Fruit fly (Drosophila melanogaster) whole organism, embryonic: ENCODE results near the gene rho-5.

ENCODE experiments used
- B-H2 ChIP-seq: fragments of 200-800 bp; sonication (Bioruptor generic); optimal IDR thresholded peaks from 2 replicates; lab custom pipeline; 2018; ENCODE audit warnings: missing biosample characterization, mild to moderate bottlenecking, missing genetic modification characterization
- Bgb ChIP-seq: fragments of 200-800 bp; sonication (Bioruptor generic); IDR thresholded peaks from 2 replicates; pipeline ENCODE4 v1.3.6; 2022; ENCODE audit warnings: missing biosample characterization, missing genetic modification characterization; ENCODE audit not compliant: partially characterized antibody
- BtbVII ChIP-seq: fragments of 200-800 bp; sonication (Bioruptor generic); optimal IDR thresholded peaks from 3 replicates; lab custom pipeline; 2017; ENCODE audit warnings: missing biosample characterization, mild to moderate bottlenecking, missing genetic modification characterization
- CG10431 ChIP-seq: fragments of 200-800 bp; sonication (Bioruptor generic); optimal IDR thresholded peaks from 3 replicates; lab custom pipeline; 2018; ENCODE audit warnings: missing biosample characterization, mild to moderate bottlenecking, missing genetic modification characterization
- CG12391 ChIP-seq: fragments of 200-800 bp; sonication (Bioruptor generic); optimal IDR thresholded peaks from 3 replicates; lab custom pipeline; 2018; ENCODE audit warnings: missing biosample characterization, mild to moderate bottlenecking, missing genetic modification characterization, moderate library complexity
- CG12942 ChIP-seq: fragments of 200-800 bp; sonication (Bioruptor generic); optimal IDR thresholded peaks from 3 replicates; lab custom pipeline; 2016; ENCODE audit warnings: missing biosample characterization, missing genetic modification characterization
- CG13424 ChIP-seq: fragments of 200-800 bp; sonication (Bioruptor generic); optimal IDR thresholded peaks from 2 replicates; lab custom pipeline; 2019; ENCODE audit warnings: missing biosample characterization, mild to moderate bottlenecking, missing genetic modification characterization, moderate library complexity
- CG14441 ChIP-seq: fragments of 200-800 bp; sonication (Bioruptor generic); IDR thresholded peaks from 2 replicates; pipeline ENCODE4 v1.3.6; 2022; ENCODE audit warnings: missing biosample characterization, missing genetic modification characterization
- CG14710 ChIP-seq: fragments of 200-800 bp; sonication (Bioruptor generic); optimal IDR thresholded peaks from 3 replicates; lab custom pipeline; 2019; ENCODE audit warnings: missing biosample characterization, mild to moderate bottlenecking, missing genetic modification characterization, moderate library complexity
- CG15269 ChIP-seq: fragments of 200-800 bp; sonication (Bioruptor generic); optimal IDR thresholded peaks from 2 replicates; lab custom pipeline; 2018; ENCODE audit warnings: missing biosample characterization, mild to moderate bottlenecking, missing genetic modification characterization, moderate library complexity
- CG18011 ChIP-seq: fragments of 200-800 bp; sonication (Bioruptor generic); optimal IDR thresholded peaks from 2 replicates; lab custom pipeline; 2017; ENCODE audit warnings: missing biosample characterization, missing genetic modification characterization, mild to moderate bottlenecking, moderate library complexity, missing genotype
- CG2712 ChIP-seq: fragments of 200-800 bp; optimal IDR thresholded peaks from 3 replicates; lab custom pipeline; 2019; ENCODE audit warnings: missing biosample characterization, mild to moderate bottlenecking, missing genetic modification characterization, moderate library complexity
- CG34422 ChIP-seq: fragments of 200-800 bp; sonication (Bioruptor generic); IDR thresholded peaks from 3 replicates; pipeline ENCODE4 v1.3.6; 2022; ENCODE audit warnings: missing biosample characterization, missing genetic modification characterization
- CG43689 ChIP-seq: fragments of 200-800 bp; sonication (Bioruptor generic); IDR thresholded peaks from 2 replicates; pipeline ENCODE4 v1.3.6; 2022; ENCODE audit warnings: missing biosample characterization, missing genetic modification characterization
- CG4404 ChIP-seq: fragments of 200-800 bp; sonication (Bioruptor generic); IDR thresholded peaks from 2 replicates; pipeline ENCODE4 v1.3.6; 2022; ENCODE audit warnings: missing biosample characterization, missing genetic modification characterization
- CG6254 ChIP-seq: fragments of 200-800 bp; sonication (Bioruptor generic); optimal IDR thresholded peaks from 3 replicates; lab custom pipeline; 2017; ENCODE audit warnings: mild to moderate bottlenecking, missing biosample characterization, missing genetic modification reagents, missing genetic modification characterization
- CG8388 ChIP-seq: fragments of 200-800 bp; sonication (Bioruptor generic); optimal IDR thresholded peaks from 2 replicates; lab custom pipeline; 2019; ENCODE audit warnings: missing biosample characterization, mild to moderate bottlenecking, missing genetic modification characterization, moderate library complexity
- Dbx ChIP-seq: fragments of 200-800 bp; sonication (Bioruptor generic); IDR thresholded peaks from 3 replicates; pipeline ENCODE4 v1.3.6; 2022; ENCODE audit warnings: missing biosample characterization, missing genetic modification characterization
- Dref ChIP-seq: fragments of 200-800 bp; sonication (Bioruptor generic); IDR thresholded peaks from 2 replicates; pipeline ENCODE4 v1.3.6; 2022; ENCODE audit warnings: missing biosample characterization, missing genetic modification characterization
- Hr3 ChIP-seq: fragments of 200-800 bp; sonication (Bioruptor generic); optimal IDR thresholded peaks from 3 replicates; lab custom pipeline; 2016; ENCODE audit warnings: missing biosample characterization, missing genetic modification characterization
- Hr51 ChIP-seq, 2 experiments: fragments of 200-800 bp; sonication (Bioruptor generic); optimal IDR thresholded peaks; 2 replicates in 1 of 2; 3 replicates in 1 of 2; lab custom pipeline; 2016 to 2018; ENCODE audit warnings: missing biosample characterization in 2 of 2, missing genetic modification characterization in 2 of 2, mild to moderate bottlenecking in 1 of 2, moderate library complexity in 1 of 2
- Lim3 ChIP-seq: fragments of 200-800 bp; sonication (Bioruptor generic); IDR thresholded peaks from 2 replicates; pipeline ENCODE4 v1.3.6; 2022; ENCODE audit warnings: missing biosample characterization, missing genetic modification characterization
- MESR4 ChIP-seq: fragments of 200-800 bp; sonication (Bioruptor generic); optimal IDR thresholded peaks from 2 replicates; lab custom pipeline; 2018; ENCODE audit warnings: missing biosample characterization, mild to moderate bottlenecking, missing genetic modification characterization, moderate library complexity
- MTF-1 ChIP-seq: fragments of 200-800 bp; sonication (Bioruptor generic); optimal IDR thresholded peaks from 2 replicates; lab custom pipeline; 2018; ENCODE audit warnings: missing biosample characterization, mild to moderate bottlenecking, missing genetic modification characterization, borderline replicate concordance
- Opbp ChIP-seq: fragments of 200-800 bp; sonication (Bioruptor generic); IDR thresholded peaks from 3 replicates; pipeline ENCODE4 v1.3.6; 2022; ENCODE audit warnings: missing biosample characterization, missing genetic modification characterization; ENCODE audit not compliant: partially characterized antibody
- Scr ChIP-seq: fragments of 200-800 bp; sonication (Bioruptor generic); IDR thresholded peaks from 2 replicates; pipeline ENCODE4 v1.3.6; 2022; ENCODE audit warnings: missing biosample characterization, missing genetic modification characterization; ENCODE audit not compliant: partially characterized antibody
- Trl ChIP-seq, 3 experiments: fragments of >200 bp in 2 of 3; fragments of 200-800 bp in 1 of 3; sonication (Bioruptor generic) in 1 of 3; optimal IDR thresholded peaks; 2 replicates in 1 of 3; 3 replicates in 2 of 3; lab custom pipeline; 2016 to 2017; ENCODE audit warnings: missing biosample characterization in 1 of 3, missing genetic modification characterization in 1 of 3
- aop ChIP-seq: fragments of 200-800 bp; sonication (Bioruptor generic); IDR thresholded peaks from 2 replicates; pipeline ENCODE4 v1.3.6; 2022; ENCODE audit warnings: missing biosample characterization, missing genetic modification characterization
- bcd ChIP-seq: fragments of 200-800 bp; sonication (Bioruptor generic); optimal IDR thresholded peaks from 2 replicates; lab custom pipeline; 2017; ENCODE audit warnings: missing biosample characterization, mild to moderate bottlenecking, missing genetic modification characterization
- bowl ChIP-seq: fragments of 200-800 bp; sonication (Bioruptor generic); IDR thresholded peaks from 2 replicates; pipeline ENCODE4 v1.3.6; 2022; ENCODE audit warnings: missing biosample characterization, missing genetic modification characterization
- cas ChIP-seq: fragments of 200-800 bp; sonication (Bioruptor generic); IDR thresholded peaks from 2 replicates; pipeline ENCODE4 v1.3.6; 2022; ENCODE audit warnings: missing biosample characterization, missing genetic modification characterization
- dpn ChIP-seq, 2 experiments: fragments of 200-800 bp; sonication (Bioruptor generic); optimal IDR thresholded peaks; 3 replicates each; lab custom pipeline; 2016; ENCODE audit warnings: missing biosample characterization in 2 of 2, missing genetic modification characterization in 2 of 2
- gem ChIP-seq: fragments of 200-800 bp; sonication (Bioruptor generic); optimal IDR thresholded peaks from 2 replicates; lab custom pipeline; 2019; ENCODE audit warnings: missing biosample characterization, mild to moderate bottlenecking, missing genetic modification characterization, moderate library complexity
- gfzf ChIP-seq: fragments of 200-800 bp; sonication (Bioruptor generic); optimal IDR thresholded peaks from 2 replicates; lab custom pipeline; 2016; ENCODE audit warnings: missing biosample characterization, mild to moderate bottlenecking, missing genetic modification characterization, moderate library complexity
- gro ChIP-seq: fragments of 200-800 bp; sonication (Bioruptor generic); optimal IDR thresholded peaks from 2 replicates; lab custom pipeline; 2016; ENCODE audit warnings: missing biosample characterization, missing genetic modification characterization
- h ChIP-seq: fragments of >200 bp; optimal IDR thresholded peaks from 2 replicates; lab custom pipeline; 2017
- ham ChIP-seq: fragments of 200-800 bp; sonication (Bioruptor generic); IDR thresholded peaks from 2 replicates; pipeline ENCODE4 v1.3.6; 2022; ENCODE audit warnings: missing biosample characterization, missing genetic modification characterization
- oc ChIP-seq: fragments of 200-800 bp; sonication (Bioruptor generic); optimal IDR thresholded peaks from 2 replicates; lab custom pipeline; 2018; ENCODE audit warnings: missing biosample characterization, mild to moderate bottlenecking, missing genetic modification characterization, moderate library complexity
- org-1 ChIP-seq: fragments of 200-800 bp; sonication (Bioruptor generic); optimal IDR thresholded peaks from 2 replicates; lab custom pipeline; 2017; ENCODE audit warnings: missing biosample characterization, missing genetic modification characterization
- otp ChIP-seq: fragments of 200-800 bp; sonication (Bioruptor generic); IDR thresholded peaks from 3 replicates; pipeline ENCODE4, ENCODE4 v1.3.6; 2022; ENCODE audit warnings: missing biosample characterization, missing genetic modification characterization
- pzg ChIP-seq: fragments of 200-800 bp; sonication (Bioruptor generic); optimal IDR thresholded peaks from 3 replicates; lab custom pipeline; 2018; ENCODE audit warnings: missing biosample characterization, mild to moderate bottlenecking, missing genetic modification characterization, moderate library complexity
- repo ChIP-seq: fragments of 200-800 bp; sonication (Bioruptor generic); optimal IDR thresholded peaks from 2 replicates; lab custom pipeline; 2016; ENCODE audit warnings: missing biosample characterization, missing genetic modification characterization
- sd ChIP-seq: fragments of 200-800 bp; sonication (Bioruptor generic); optimal IDR thresholded peaks from 3 replicates; lab custom pipeline; 2018; ENCODE audit warnings: missing biosample characterization, mild to moderate bottlenecking, missing genetic modification characterization, moderate library complexity
- seq ChIP-seq: fragments of 200-800 bp; sonication (Bioruptor generic); IDR thresholded peaks from 2 replicates; pipeline ENCODE4 v1.3.6; 2022; ENCODE audit warnings: missing biosample characterization, missing genetic modification characterization
- sima ChIP-seq: fragments of 200-800 bp; sonication (Bioruptor generic); optimal IDR thresholded peaks from 2 replicates; lab custom pipeline; 2016; ENCODE audit warnings: missing biosample characterization, missing genetic modification characterization
- sug ChIP-seq: fragments of 200-800 bp; optimal IDR thresholded peaks from 2 replicates; lab custom pipeline; 2019; ENCODE audit warnings: missing biosample characterization, mild to moderate bottlenecking, missing genetic modification characterization, moderate library complexity
- tgo ChIP-seq: fragments of 200-800 bp; sonication (Bioruptor generic); IDR thresholded peaks from 3 replicates; pipeline ENCODE4 v1.3.6; 2022; ENCODE audit warnings: missing biosample characterization, missing genetic modification characterization
- toy ChIP-seq: fragments of 200-800 bp; sonication (Bioruptor generic); IDR thresholded peaks from 2 replicates; pipeline ENCODE4 v1.3.6; 2022; ENCODE audit warnings: missing biosample characterization, missing genetic modification characterization
- trem ChIP-seq: fragments of 200-800 bp; optimal IDR thresholded peaks from 3 replicates; lab custom pipeline; 2019; ENCODE audit warnings: missing biosample characterization, mild to moderate bottlenecking, missing genetic modification characterization, moderate library complexity
- zen2 ChIP-seq: fragments of 200-800 bp; sonication (Bioruptor generic); IDR thresholded peaks from 3 replicates; pipeline ENCODE4 v1.3.6; 2022; ENCODE audit warnings: missing biosample characterization, missing genetic modification characterization; ENCODE audit not compliant: partially characterized antibody

rho-5 gene

dm6 chr2L:10341405-10341804 lies 32.3 kb downstream of the rho-5 start, which contains the start of gene CG31715 (continued):
- no peak for TF ChIP-seq cas (GFP tag; lab: Robert Waterston, UW)
- no peak for TF ChIP-seq zen2 (GFP tag; lab: Robert Waterston, UW)
- TF ChIP-seq Bgb (GFP tag; lab: Robert Waterston, UW), result peak; percentile 41; the same call in 1 of the 2 replicates
- no peak for TF ChIP-seq BtbVII (GFP tag; lab: Kevin White, UChicago)
- TF ChIP-seq ham (GFP tag; lab: Robert Waterston, UW), result no peak
- no peak for TF ChIP-seq Trl (optimal IDR thresholded peaks at IDR 0.05; lab: Kevin White, UChicago)
- no peak for TF ChIP-seq Trl (GFP tag; optimal IDR thresholded peaks at IDR 0.05; lab: Kevin White, UChicago)
- TF ChIP-seq Hr51 (GFP tag; optimal IDR thresholded peaks at IDR 0.05; lab: Kevin White, UChicago), result peak in 1 of 2 experiments; percentile 18
- peak in 1 of 2 experiments; percentile 41 for TF ChIP-seq dpn (GFP tag; optimal IDR thresholded peaks at IDR 0.05; lab: Kevin White, UChicago)
- TF ChIP-seq Dref (GFP tag; lab: Robert Waterston, UW), result peak; percentile 57
- TF ChIP-seq seq (GFP tag; lab: Robert Waterston, UW), result no peak
- no peak for TF ChIP-seq oc (tag; lab: Kevin White, UChicago)
- TF ChIP-seq CG43689 (GFP tag; lab: Robert Waterston, UW), result no peak
- no peak for TF ChIP-seq CG12942 (GFP tag; lab: Kevin White, UChicago)
- peak; percentile 64 for TF ChIP-seq gem (tag; lab: Kevin White, UChicago)
- TF ChIP-seq org-1 (GFP tag; lab: Kevin White, UChicago), result no peak
- peak; percentile 30 for TF ChIP-seq CG13424 (tag; lab: Kevin White, UChicago)
- peak; percentile 42 for TF ChIP-seq pzg (GFP tag; lab: Kevin White, UChicago)
- TF ChIP-seq Opbp (GFP tag; lab: Robert Waterston, UW), result peak; percentile 45; the same call in 1 of the 3 replicates
- no peak for TF ChIP-seq trem (tag; lab: Kevin White, UChicago)
- no peak for TF ChIP-seq toy (GFP tag; lab: Robert Waterston, UW)
- no peak for TF ChIP-seq tgo (GFP tag; lab: Robert Waterston, UW)
- TF ChIP-seq h (lab: Kevin White, UChicago), result no peak
- peak; percentile 37 for TF ChIP-seq Hr3
- TF ChIP-seq CG14441 (GFP tag; lab: Robert Waterston, UW), result no peak
- no peak for TF ChIP-seq Lim3
- no peak for TF ChIP-seq CG6254 (GFP tag; lab: Kevin White, UChicago)
- TF ChIP-seq CG8388 (GFP tag; lab: Kevin White, UChicago), result peak; percentile 99
- no peak for TF ChIP-seq CG18011 (GFP tag; lab: Kevin White, UChicago)
- no peak for TF ChIP-seq repo
- TF ChIP-seq B-H2, result peak; percentile 19
- TF ChIP-seq CG14710 (tag; lab: Kevin White, UChicago), result peak; percentile 23
- peak; percentile 62; the same call in 1 of the 3 replicates for TF ChIP-seq Dbx
- peak; percentile 51 for TF ChIP-seq Scr (GFP tag; lab: Robert Waterston, UW)
- TF ChIP-seq CG12391 (tag; lab: Kevin White, UChicago), result peak; percentile 54
- TF ChIP-seq sug, result peak; percentile 15
- TF ChIP-seq bowl (GFP tag; lab: Robert Waterston, UW), result no peak
- TF ChIP-seq gro (GFP tag; lab: Kevin White, UChicago), result no peak
- peak; percentile 25 for TF ChIP-seq CG2712 (tag; lab: Kevin White, UChicago)
- TF ChIP-seq CG15269 (tag; lab: Kevin White, UChicago), result no peak
- no peak; the same call in 2 of the 3 replicates for TF ChIP-seq CG34422
- TF ChIP-seq aop (GFP tag; lab: Robert Waterston, UW), result no peak
- no peak for TF ChIP-seq otp (GFP tag; lab: Robert Waterston, UW)
- no peak for TF ChIP-seq sima (GFP tag; lab: Kevin White, UChicago)
- TF ChIP-seq CG10431 (GFP tag; lab: Kevin White, UChicago), result no peak
- TF ChIP-seq bcd, result no peak
- TF ChIP-seq gfzf (GFP tag; lab: Kevin White, UChicago), result peak; percentile 34
- no peak for TF ChIP-seq MTF-1 (GFP tag; lab: Kevin White, UChicago)
- TF ChIP-seq sd, result peak; percentile 87
- TF ChIP-seq CG4404 (GFP tag; lab: Robert Waterston, UW), result no peak
- peak; percentile 25 for TF ChIP-seq MESR4 (GFP tag; lab: Kevin White, UChicago)
